1 fruit fly cellular context compared by ENCODE assay signal in genomic region chr2L:14505004-14505835, dm6.
TF ChIP-seq lines count a peak whose summit lies in the region.

No protein-coding gene starts in this region.

TF ChIP-seq in whole organism, embryonic, 481 proteins besides CTCF, POLR2A, EP300 and RAD21 (continued from another document and continues in another):
- peak; percentile 75 for TF ChIP-seq ewg (GFP tag; optimal IDR thresholded peaks at IDR 0.05; lab: Kevin White, UChicago)
- no peak for TF ChIP-seq knrl (GFP tag; IDR thresholded peaks at IDR 0.05; lab: Robert Waterston, UW; ENCODE audit: partially characterized antibody)
- peak; percentile 84 for TF ChIP-seq CG10654 (GFP tag; optimal IDR thresholded peaks at IDR 0.05; lab: Kevin White, UChicago)
- peak; percentile 36 for TF ChIP-seq CG4617 (GFP tag; optimal IDR thresholded peaks at IDR 0.05; lab: Kevin White, UChicago; ENCODE audit: borderline replicate concordance)
- peak; percentile 92 for TF ChIP-seq wek (GFP tag; optimal IDR thresholded peaks at IDR 0.05; lab: Kevin White, UChicago)
- peak; percentile 80 for TF ChIP-seq maf-S (GFP tag; optimal IDR thresholded peaks at IDR 0.05; lab: Kevin White, UChicago)
- peak; percentile 63 for TF ChIP-seq CG11696 (GFP tag; IDR thresholded peaks at IDR 0.05; lab: Robert Waterston, UW)
- no peak for TF ChIP-seq Aef1 (GFP tag; IDR thresholded peaks at IDR 0.05; lab: Robert Waterston, UW)
- peak; percentile 75 for TF ChIP-seq pum (GFP tag; optimal IDR thresholded peaks at IDR 0.05; lab: Kevin White, UChicago)
- peak; percentile 82 for TF ChIP-seq Six4 (GFP tag; optimal IDR thresholded peaks at IDR 0.05; lab: Kevin White, UChicago)
- peak; percentile 75 for TF ChIP-seq Nf-YB (GFP tag; optimal IDR thresholded peaks at IDR 0.05; lab: Kevin White, UChicago)
- TF ChIP-seq CG13775 (GFP tag; optimal IDR thresholded peaks at IDR 0.05; lab: Kevin White, UChicago) = peak; percentile 77
- TF ChIP-seq sqz (GFP tag; optimal IDR thresholded peaks at IDR 0.05; lab: Kevin White, UChicago) = peak; percentile 89
- TF ChIP-seq inv (GFP tag; IDR thresholded peaks at IDR 0.05; lab: Robert Waterston, UW; ENCODE audit: partially characterized antibody) = no peak
- peak; percentile 90 for TF ChIP-seq gce (GFP tag; IDR thresholded peaks at IDR 0.05; lab: Robert Waterston, UW)
- TF ChIP-seq Med (GFP tag; lab: Kevin White, UChicago) = peak; percentile 97
- TF ChIP-seq dati (GFP tag; IDR thresholded peaks at IDR 0.05; lab: Robert Waterston, UW) = peak; percentile 66
- peak; percentile 64 for TF ChIP-seq btn (GFP tag; optimal IDR thresholded peaks at IDR 0.05; lab: Kevin White, UChicago)
- TF ChIP-seq CG5953 (GFP tag; IDR thresholded peaks at IDR 0.05; lab: Robert Waterston, UW) = peak; percentile 86
- peak; percentile 76 for TF ChIP-seq Sox102F (GFP tag; optimal IDR thresholded peaks at IDR 0.05; lab: Kevin White, UChicago)
- TF ChIP-seq CG7963 (GFP tag; IDR thresholded peaks at IDR 0.05; lab: Robert Waterston, UW; ENCODE audit: partially characterized antibody) = no peak
- TF ChIP-seq B-H1 (GFP tag; IDR thresholded peaks at IDR 0.05; lab: Robert Waterston, UW) = peak; percentile 68; the same call in 1 of the 3 replicates
- TF ChIP-seq chn (GFP tag; optimal IDR thresholded peaks at IDR 0.05; lab: Kevin White, UChicago) = peak; percentile 67
- peak; percentile 79 for TF ChIP-seq CG12391 (tag; optimal IDR thresholded peaks at IDR 0.05; lab: Kevin White, UChicago)
- TF ChIP-seq CG18476 (GFP tag; optimal IDR thresholded peaks at IDR 0.05; lab: Kevin White, UChicago) = peak; percentile 76
- no peak for TF ChIP-seq Tbp (GFP tag; optimal IDR thresholded peaks at IDR 0.05; lab: Kevin White, UChicago)
- TF ChIP-seq bbx (GFP tag; IDR thresholded peaks at IDR 0.05; lab: Robert Waterston, UW; ENCODE audit: partially characterized antibody) = no peak
- no peak for TF ChIP-seq prd (optimal IDR thresholded peaks at IDR 0.05; lab: Kevin White, UChicago)
- TF ChIP-seq prd (GFP tag; IDR thresholded peaks at IDR 0.05; lab: Robert Waterston, UW) = peak; percentile 66; the same call in 2 of the 3 replicates
- peak; percentile 67 for TF ChIP-seq Oli (tag; optimal IDR thresholded peaks at IDR 0.05; lab: Kevin White, UChicago)
- peak; percentile 73 for TF ChIP-seq CG10267 (tag; optimal IDR thresholded peaks at IDR 0.05; lab: Kevin White, UChicago)
- no peak for TF ChIP-seq Deaf1 (tag; optimal IDR thresholded peaks at IDR 0.05; lab: Kevin White, UChicago)
- TF ChIP-seq CG1529 (GFP tag; optimal IDR thresholded peaks at IDR 0.05; lab: Kevin White, UChicago) = peak; percentile 92
- TF ChIP-seq sens-2 (GFP tag; IDR thresholded peaks at IDR 0.05; lab: Robert Waterston, UW) = 0 out of 2 replicates have a peak, but pooled peaks have one; percentile 67
- peak; percentile 78 for TF ChIP-seq mam (GFP tag; optimal IDR thresholded peaks at IDR 0.05; lab: Kevin White, UChicago)
- peak; percentile 90 for TF ChIP-seq Meics (GFP tag; optimal IDR thresholded peaks at IDR 0.05; lab: Kevin White, UChicago)
- peak; percentile 94 for TF ChIP-seq CG12769 (tag; optimal IDR thresholded peaks at IDR 0.05; lab: Kevin White, UChicago)
- peak; percentile 85 for TF ChIP-seq dmrt11E (tag; optimal IDR thresholded peaks at IDR 0.05; lab: Kevin White, UChicago)
- peak; percentile 86 for TF ChIP-seq CG18764 (GFP tag; optimal IDR thresholded peaks at IDR 0.05; lab: Kevin White, UChicago)
- TF ChIP-seq Oaz (GFP tag; IDR thresholded peaks at IDR 0.05; lab: Robert Waterston, UW) = no peak
- TF ChIP-seq CG8924 (tag; optimal IDR thresholded peaks at IDR 0.05; lab: Kevin White, UChicago) = peak; percentile 89
- TF ChIP-seq zfh1 (GFP tag; IDR thresholded peaks at IDR 0.05; lab: Robert Waterston, UW) = peak; percentile 90
- peak; percentile 63; the same call in 1 of the 2 replicates for TF ChIP-seq CG4360 (GFP tag; IDR thresholded peaks at IDR 0.05; lab: Robert Waterston, UW)
- peak; percentile 80 for TF ChIP-seq CG9609 (GFP tag; optimal IDR thresholded peaks at IDR 0.05; lab: Kevin White, UChicago)
- peak; percentile 83 for TF ChIP-seq Antp (GFP tag; optimal IDR thresholded peaks at IDR 0.05; lab: Kevin White, UChicago)
- peak; percentile 72 for TF ChIP-seq ems (GFP tag; optimal IDR thresholded peaks at IDR 0.05; lab: Kevin White, UChicago)
- peak; percentile 46 for TF ChIP-seq CG13894 (tag; optimal IDR thresholded peaks at IDR 0.05; lab: Kevin White, UChicago)
- no peak for TF ChIP-seq Gsc (GFP tag; IDR thresholded peaks at IDR 0.05; lab: Robert Waterston, UW)
- TF ChIP-seq nerfin-1 (tag; optimal IDR thresholded peaks at IDR 0.05; lab: Kevin White, UChicago) = peak; percentile 81
- TF ChIP-seq her (GFP tag; optimal IDR thresholded peaks at IDR 0.05; lab: Kevin White, UChicago) = peak; percentile 92
- TF ChIP-seq CG13424 (tag; optimal IDR thresholded peaks at IDR 0.05; lab: Kevin White, UChicago) = peak; percentile 80
- peak; percentile 58 for TF ChIP-seq HLH54F (GFP tag; optimal IDR thresholded peaks at IDR 0.05; lab: Kevin White, UChicago)
- peak; percentile 96 for TF ChIP-seq CG6813 (GFP tag; optimal IDR thresholded peaks at IDR 0.05; lab: Kevin White, UChicago)
- peak; percentile 64 for TF ChIP-seq CG17802 (tag; optimal IDR thresholded peaks at IDR 0.05; lab: Kevin White, UChicago)
- peak; percentile 95 for TF ChIP-seq lab (GFP tag; optimal IDR thresholded peaks at IDR 0.05; lab: Kevin White, UChicago)
- TF ChIP-seq D (optimal IDR thresholded peaks at IDR 0.05; lab: Kevin White, UChicago) = no peak
- peak; percentile 86 for TF ChIP-seq D (GFP tag; optimal IDR thresholded peaks at IDR 0.05; lab: Kevin White, UChicago)
- peak; percentile 45 for TF ChIP-seq Ets97D (GFP tag; optimal IDR thresholded peaks at IDR 0.05; lab: Kevin White, UChicago)
- TF ChIP-seq CG6654 (GFP tag; optimal IDR thresholded peaks at IDR 0.05; lab: Kevin White, UChicago) = peak; percentile 52
- TF ChIP-seq CG7357 (GFP tag; IDR thresholded peaks at IDR 0.05; lab: Robert Waterston, UW) = 0 out of 3 replicates have a peak, but pooled peaks have one; percentile 30
- peak; percentile 76 for TF ChIP-seq jumu (GFP tag; optimal IDR thresholded peaks at IDR 0.05; lab: Kevin White, UChicago)
- peak; percentile 91 for TF ChIP-seq CG1233 (GFP tag; optimal IDR thresholded peaks at IDR 0.05; lab: Kevin White, UChicago)
- TF ChIP-seq trh (GFP tag; optimal IDR thresholded peaks at IDR 0.05; lab: Kevin White, UChicago) = peak; percentile 91
- peak; percentile 80 for TF ChIP-seq HLHmδ (GFP tag; optimal IDR thresholded peaks at IDR 0.05; lab: Kevin White, UChicago)
- peak; percentile 75 for TF ChIP-seq slou (GFP tag; optimal IDR thresholded peaks at IDR 0.05; lab: Kevin White, UChicago)
- TF ChIP-seq CG10543 (GFP tag; optimal IDR thresholded peaks at IDR 0.05; lab: Kevin White, UChicago) = peak; percentile 80
- TF ChIP-seq CG6254 (GFP tag; optimal IDR thresholded peaks at IDR 0.05; lab: Kevin White, UChicago) = peak; percentile 76
- TF ChIP-seq CG8089 (GFP tag; optimal IDR thresholded peaks at IDR 0.05; lab: Kevin White, UChicago) = peak; percentile 92
- peak; percentile 82 for TF ChIP-seq Rfx (GFP tag; IDR thresholded peaks at IDR 0.05; lab: Robert Waterston, UW)
- TF ChIP-seq CG18599 (GFP tag; optimal IDR thresholded peaks at IDR 0.05; lab: Kevin White, UChicago) = peak; percentile 94
- TF ChIP-seq chm (GFP tag; IDR thresholded peaks at IDR 0.05; lab: Robert Waterston, UW) = peak; percentile 93
- TF ChIP-seq CG30431 (GFP tag; optimal IDR thresholded peaks at IDR 0.05; lab: Kevin White, UChicago) = peak; percentile 74
- TF ChIP-seq danr (GFP tag; IDR thresholded peaks at IDR 0.05; lab: Robert Waterston, UW) = peak; percentile 42; the same call in 1 of the 2 replicates
- TF ChIP-seq croc (GFP tag; conservative IDR thresholded peaks at IDR 0.05; lab: Robert Waterston, UW) = no peak; the same call in 1 of the 3 replicates
- TF ChIP-seq aop (GFP tag; IDR thresholded peaks at IDR 0.05; lab: Robert Waterston, UW) = no peak
- TF ChIP-seq CG12942 (GFP tag; optimal IDR thresholded peaks at IDR 0.05; lab: Kevin White, UChicago) = peak; percentile 87
- TF ChIP-seq CG11093 (GFP tag; IDR thresholded peaks at IDR 0.05; lab: Robert Waterston, UW) = peak; percentile 67; the same call in 1 of the 3 replicates
- peak in 1 of 2 experiments; percentile 28 for TF ChIP-seq Hr78 (GFP tag; optimal IDR thresholded peaks at IDR 0.05; lab: Kevin White, UChicago)
- TF ChIP-seq CG4282 (GFP tag; optimal IDR thresholded peaks at IDR 0.05; lab: Kevin White, UChicago) = peak; percentile 85
- peak; percentile 66; the same call in 2 of the 3 replicates for TF ChIP-seq z (GFP tag; IDR thresholded peaks at IDR 0.05; lab: Robert Waterston, UW)
- TF ChIP-seq ase (GFP tag; IDR thresholded peaks at IDR 0.05; lab: Robert Waterston, UW) = peak; percentile 45; the same call in 2 of the 3 replicates
- TF ChIP-seq az2 (GFP tag; optimal IDR thresholded peaks at IDR 0.05; lab: Kevin White, UChicago) = peak; percentile 65
- TF ChIP-seq Asciz (GFP tag; optimal IDR thresholded peaks at IDR 0.05; lab: Kevin White, UChicago) = peak; percentile 93
- TF ChIP-seq H2.0 (GFP tag; IDR thresholded peaks at IDR 0.05; lab: Robert Waterston, UW) = peak; percentile 61
- TF ChIP-seq CG11723 (GFP tag; optimal IDR thresholded peaks at IDR 0.05; lab: Kevin White, UChicago) = peak; percentile 88
- TF ChIP-seq al (GFP tag; IDR thresholded peaks at IDR 0.05; lab: Robert Waterston, UW) = no peak
- peak; percentile 81 for TF ChIP-seq scrt (GFP tag; optimal IDR thresholded peaks at IDR 0.05; lab: Kevin White, UChicago)
- TF ChIP-seq yki (optimal IDR thresholded peaks at IDR 0.05; lab: Kevin White, UChicago) = no peak
- no peak for TF ChIP-seq Ets65A (GFP tag; lab: Kevin White, UChicago)
- peak; percentile 84 for TF ChIP-seq CG6765 (GFP tag; optimal IDR thresholded peaks at IDR 0.05; lab: Kevin White, UChicago)
- peak; percentile 79; the same call in 2 of the 3 replicates for TF ChIP-seq CG17361 (GFP tag; IDR thresholded peaks at IDR 0.05; lab: Robert Waterston, UW)
- peak; percentile 88 for TF ChIP-seq fd3F (GFP tag; optimal IDR thresholded peaks at IDR 0.05; lab: Kevin White, UChicago)
- peak; percentile 29 for TF ChIP-seq Elba2 (GFP tag; optimal IDR thresholded peaks at IDR 0.05; lab: Kevin White, UChicago)
- TF ChIP-seq CG10147 (GFP tag; optimal IDR thresholded peaks at IDR 0.05; lab: Kevin White, UChicago) = peak; percentile 73
- TF ChIP-seq Dek (tag; optimal IDR thresholded peaks at IDR 0.05; lab: Kevin White, UChicago) = peak; percentile 65
- no peak for TF ChIP-seq Doc3 (GFP tag; IDR thresholded peaks at IDR 0.05; lab: Robert Waterston, UW; ENCODE audit: partially characterized antibody)
- TF ChIP-seq chif (GFP tag; optimal IDR thresholded peaks at IDR 0.05; lab: Kevin White, UChicago) = peak; percentile 82 to 83
- TF ChIP-seq gro (GFP tag; optimal IDR thresholded peaks at IDR 0.05; lab: Kevin White, UChicago) = peak; percentile 48
- TF ChIP-seq CG16863 (GFP tag; optimal IDR thresholded peaks at IDR 0.05; lab: Kevin White, UChicago) = peak; percentile 80
- peak; percentile 73 for TF ChIP-seq CG10321 (GFP tag; IDR thresholded peaks at IDR 0.05; lab: Robert Waterston, UW)
- TF ChIP-seq CG8290 (GFP tag; optimal IDR thresholded peaks at IDR 0.05; lab: Kevin White, UChicago) = peak; percentile 85
- TF ChIP-seq CG8290 (tag; optimal IDR thresholded peaks at IDR 0.05; lab: Kevin White, UChicago) = peak; percentile 91 to 96
- TF ChIP-seq usp (GFP tag; optimal IDR thresholded peaks at IDR 0.05; lab: Kevin White, UChicago) = no peak
- TF ChIP-seq CG12659 (GFP tag; optimal IDR thresholded peaks at IDR 0.05; lab: Kevin White, UChicago) = peak; percentile 90
- TF ChIP-seq wdn (GFP tag; IDR thresholded peaks at IDR 0.05; lab: Robert Waterston, UW) = peak; percentile 58
- no peak for TF ChIP-seq Dfd (GFP tag; optimal IDR thresholded peaks at IDR 0.05; lab: Kevin White, UChicago)
- peak; percentile 24 for TF ChIP-seq Abd-B (GFP tag; optimal IDR thresholded peaks at IDR 0.05; lab: Kevin White, UChicago)
- TF ChIP-seq CG14965 (GFP tag; optimal IDR thresholded peaks at IDR 0.05; lab: Kevin White, UChicago; ENCODE audit: borderline replicate concordance) = peak; percentile 78
- TF ChIP-seq CG3281 (GFP tag; optimal IDR thresholded peaks at IDR 0.05; lab: Kevin White, UChicago) = peak; percentile 90
- no peak for TF ChIP-seq cg (GFP tag; optimal IDR thresholded peaks at IDR 0.05; lab: Kevin White, UChicago)
- peak; percentile 96 for TF ChIP-seq Hmr (GFP tag; optimal IDR thresholded peaks at IDR 0.05; lab: Kevin White, UChicago)
- peak; percentile 69 for TF ChIP-seq sd (tag; optimal IDR thresholded peaks at IDR 0.05; lab: Kevin White, UChicago)
- peak; percentile 41; the same call in 1 of the 2 replicates for TF ChIP-seq cas (GFP tag; IDR thresholded peaks at IDR 0.05; lab: Robert Waterston, UW)
- peak; percentile 85 for TF ChIP-seq disco-r (GFP tag; optimal IDR thresholded peaks at IDR 0.05; lab: Kevin White, UChicago)
- peak; percentile 64 for TF ChIP-seq CG5245 (GFP tag; optimal IDR thresholded peaks at IDR 0.05; lab: Kevin White, UChicago)
- TF ChIP-seq gem (tag; optimal IDR thresholded peaks at IDR 0.05; lab: Kevin White, UChicago) = peak; percentile 89
- TF ChIP-seq sisA (GFP tag; IDR thresholded peaks at IDR 0.05; lab: Robert Waterston, UW) = no peak; the same call in 1 of the 2 replicates
- TF ChIP-seq fd102C (GFP tag; optimal IDR thresholded peaks at IDR 0.05; lab: Kevin White, UChicago) = peak; percentile 96
- TF ChIP-seq zfh2 (GFP tag; optimal IDR thresholded peaks at IDR 0.05; lab: Kevin White, UChicago) = peak; percentile 46
- peak; percentile 93 for TF ChIP-seq CG11398 (GFP tag; optimal IDR thresholded peaks at IDR 0.05; lab: Kevin White, UChicago)
- TF ChIP-seq CG32767 (GFP tag; IDR thresholded peaks at IDR 0.05; lab: Robert Waterston, UW) = peak; percentile 77
- TF ChIP-seq kah (GFP tag; optimal IDR thresholded peaks at IDR 0.05; lab: Kevin White, UChicago) = peak; percentile 37
- peak; percentile 78 to 84 for TF ChIP-seq dpn (GFP tag; optimal IDR thresholded peaks at IDR 0.05; lab: Kevin White, UChicago)
- peak in 1 of 3 experiments; percentile 82 for TF ChIP-seq lola (GFP tag; optimal IDR thresholded peaks at IDR 0.05; lab: Kevin White, UChicago)
- peak; percentile 89 for TF ChIP-seq Atf6 (GFP tag; IDR thresholded peaks at IDR 0.05; lab: Robert Waterston, UW)
- TF ChIP-seq slbo (GFP tag; IDR thresholded peaks at IDR 0.05; lab: Robert Waterston, UW) = peak; percentile 49
- TF ChIP-seq hbn (GFP tag; IDR thresholded peaks at IDR 0.05; lab: Robert Waterston, UW; ENCODE audit: partially characterized antibody) = no peak
- peak in 1 of 2 experiments; percentile 78 for TF ChIP-seq tll (GFP tag; optimal IDR thresholded peaks at IDR 0.05; lab: Kevin White, UChicago)
- TF ChIP-seq CG2120 (GFP tag; optimal IDR thresholded peaks at IDR 0.05; lab: Kevin White, UChicago) = peak; percentile 85
